Worm (Caenorhabditis elegans) whole organism, midembryonic: ENCODE data around the gene srx-74.

Source experiments
- T22C8.4 ChIP-seq: fragments of 200-800 bp; sonication (Bioruptor generic); IDR thresholded peaks from 2 replicates; pipeline ENCODE4 v1.3.6; 2022; ENCODE audit warnings: missing genetic modification characterization, missing compliant biosample characterization
- cog-1 ChIP-seq: sonication (generic microtip); optimal IDR thresholded peaks from 2 replicates; lab custom pipeline; 2016; ENCODE audit warnings: missing genetic modification characterization, missing compliant biosample characterization
- flt-1 ChIP-seq: fragments of 200-800 bp; sonication (Bioruptor generic); IDR thresholded peaks from 2 replicates; pipeline ENCODE4 v1.3.6; 2022; ENCODE audit warnings: missing genetic modification characterization, missing compliant biosample characterization
- klf-2 ChIP-seq: fragments of 200-800 bp; sonication (Bioruptor generic); conservative IDR thresholded peaks from 2 replicates; pipeline ENCODE4 v1.3.6; 2022; ENCODE audit warnings: missing genetic modification reagents, missing genetic modification characterization, missing compliant biosample characterization
- med-1 ChIP-seq: sonication (generic microtip); optimal IDR thresholded peaks from 2 replicates; lab custom pipeline; 2017; ENCODE audit warnings: missing genetic modification characterization, mild to moderate bottlenecking, missing compliant biosample characterization, antibody characterized with exemption, missing genetic modification reagents; ENCODE audit not compliant: insufficient read depth
- ref-1 ChIP-seq: fragments of 200-800 bp; sonication (Bioruptor generic); conservative IDR thresholded peaks from 2 replicates; pipeline ENCODE4 v1.3.6; 2022; ENCODE audit warnings: missing genetic modification reagents, missing genetic modification characterization, missing compliant biosample characterization
- tab-1 ChIP-seq: fragments of 200-800 bp; sonication (Bioruptor generic); IDR thresholded peaks from 2 replicates; pipeline ENCODE4 v1.3.6; 2022; ENCODE audit warnings: missing genetic modification characterization, missing compliant biosample characterization
- ztf-23 ChIP-seq: fragments of 200-800 bp; sonication (Bioruptor generic); IDR thresholded peaks from 2 replicates; pipeline ENCODE4 v1.3.6; 2022; ENCODE audit warnings: missing genetic modification reagents, missing genetic modification characterization, missing compliant biosample characterization
- ztf-29 ChIP-seq: fragments of 200-800 bp; sonication (Bioruptor generic); IDR thresholded peaks from 2 replicates; pipeline ENCODE4 v1.3.6; 2022; ENCODE audit warnings: missing genetic modification reagents, missing genetic modification characterization, missing compliant biosample characterization

srx-74 gene

DNA sequence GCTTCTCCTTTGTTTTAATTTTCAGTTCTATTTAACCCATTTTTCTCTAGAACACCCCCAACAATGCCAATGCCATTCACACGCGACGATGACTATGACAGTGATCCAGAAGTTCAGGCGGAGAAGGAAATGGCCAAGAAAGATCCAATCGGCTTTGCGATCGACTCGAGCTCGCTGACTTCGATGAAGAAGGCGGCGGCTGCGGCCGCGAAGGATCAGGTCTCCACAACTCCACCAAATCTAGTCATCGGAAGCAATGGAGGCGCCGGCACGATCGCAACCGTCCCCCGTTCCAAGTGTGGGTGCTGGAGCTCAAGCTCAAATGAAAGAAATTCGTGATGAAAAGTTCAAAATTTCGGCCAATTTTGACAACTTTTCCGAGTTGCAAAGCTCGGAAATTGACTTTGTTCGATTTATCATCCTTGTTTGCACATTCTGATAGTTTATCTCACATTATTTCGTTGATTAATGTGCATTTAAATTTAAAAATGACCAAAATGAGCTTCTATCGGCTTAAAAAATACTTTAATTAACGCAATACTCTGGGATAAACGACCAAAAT is 25.7 kb upstream of the srx-74 start, which contains the start of gene K03B4.2:
Gene K03B4.2, plus strand, starts transcription at position 51 of the 562 bp plus-strand sequence.
- no peak for TF ChIP-seq tab-1 (GFP tag; lab: Robert Waterston, UW)
- TF ChIP-seq flt-1 (GFP tag; lab: Robert Waterston, UW), result no peak
- TF ChIP-seq T22C8.4 (GFP tag; lab: Robert Waterston, UW), result no peak
- no peak for TF ChIP-seq klf-2 (GFP tag; lab: Robert Waterston, UW)
- no peak for TF ChIP-seq ref-1

DNA sequence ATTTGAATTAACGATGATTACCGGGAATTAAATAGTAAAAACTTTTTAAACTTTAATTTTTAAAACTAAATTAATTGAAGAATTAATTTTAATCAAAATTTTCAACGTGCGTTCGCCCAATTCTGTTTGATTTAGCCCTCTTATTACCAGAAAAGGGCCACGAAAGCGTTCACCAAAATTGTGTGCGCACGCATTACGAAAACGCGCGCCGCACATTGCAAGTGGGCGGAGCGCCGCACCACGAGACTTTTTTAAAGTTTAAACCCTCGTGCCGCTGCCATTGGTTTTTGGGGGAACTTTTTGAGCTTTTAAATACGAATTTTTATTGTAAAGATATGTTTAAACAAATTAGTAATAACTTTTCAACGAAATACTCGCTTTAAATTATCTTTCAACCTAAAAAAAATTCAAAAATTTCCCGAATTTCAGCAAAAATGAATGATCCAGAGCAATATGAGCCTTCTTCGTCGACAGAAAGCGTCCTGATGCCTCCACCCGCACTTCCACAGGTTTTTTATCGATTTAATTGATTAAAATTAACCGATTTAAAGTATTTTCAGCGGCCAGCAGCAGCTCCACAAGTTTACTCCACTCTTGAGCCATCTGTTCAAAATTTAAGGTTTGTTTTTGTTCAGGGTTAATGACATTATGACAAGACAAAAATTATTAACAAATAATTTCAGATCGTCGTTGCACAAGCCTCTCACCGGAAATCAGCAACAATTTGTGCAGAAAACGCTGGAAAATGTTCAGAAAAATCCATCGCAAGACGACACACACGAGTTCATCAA is 24.6 kb upstream of the srx-74 start, which contains the start of gene taf-10:
Gene taf-10, plus strand, starts transcription at position 424 of the 791 bp plus-strand sequence.
- TF ChIP-seq tab-1 (GFP tag; lab: Robert Waterston, UW), result no peak
- no peak for TF ChIP-seq ztf-29 (GFP tag; lab: Robert Waterston, UW)
- TF ChIP-seq cog-1 (tag; lab: Kevin White, UChicago), result no peak
- no peak for TF ChIP-seq flt-1 (GFP tag; lab: Robert Waterston, UW)
- TF ChIP-seq ztf-23 (GFP tag; lab: Robert Waterston, UW), result no peak
- TF ChIP-seq klf-2 (GFP tag; lab: Robert Waterston, UW), result no peak
- TF ChIP-seq ref-1, result no peak
- TF ChIP-seq T22C8.4 (GFP tag; lab: Robert Waterston, UW), result no peak
- TF ChIP-seq med-1 (GFP tag; lab: Kevin White, UChicago), result no peak

DNA sequence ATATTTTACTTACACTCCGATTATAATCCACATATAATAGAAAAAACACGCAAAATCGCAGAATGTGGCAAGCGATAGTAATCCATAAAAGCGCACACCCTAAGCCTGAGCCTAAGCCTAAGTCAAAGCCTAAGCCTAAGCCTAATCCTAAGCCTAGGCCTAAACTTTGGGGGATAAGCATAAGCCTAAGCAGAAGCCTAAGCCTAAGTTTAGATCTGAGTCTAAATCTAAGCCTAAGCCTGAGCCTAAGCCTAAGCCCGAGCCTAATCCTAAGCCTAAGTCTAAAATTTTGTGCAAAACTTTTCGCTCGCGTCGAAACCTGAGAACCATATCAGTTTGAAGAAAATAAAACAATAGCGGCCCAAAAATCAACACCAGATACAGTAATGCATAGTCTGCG is 21.8 kb upstream of the srx-74 start:
- TF ChIP-seq cog-1 (tag; lab: Kevin White, UChicago), result no peak
- TF ChIP-seq med-1 (GFP tag; lab: Kevin White, UChicago), result no peak
- no peak for TF ChIP-seq ref-1
- no peak for TF ChIP-seq klf-2 (GFP tag; lab: Robert Waterston, UW)
- TF ChIP-seq tab-1 (GFP tag; lab: Robert Waterston, UW), result no peak
- TF ChIP-seq ztf-23 (GFP tag; lab: Robert Waterston, UW), result no peak
- TF ChIP-seq flt-1 (GFP tag; lab: Robert Waterston, UW), result no peak

DNA sequence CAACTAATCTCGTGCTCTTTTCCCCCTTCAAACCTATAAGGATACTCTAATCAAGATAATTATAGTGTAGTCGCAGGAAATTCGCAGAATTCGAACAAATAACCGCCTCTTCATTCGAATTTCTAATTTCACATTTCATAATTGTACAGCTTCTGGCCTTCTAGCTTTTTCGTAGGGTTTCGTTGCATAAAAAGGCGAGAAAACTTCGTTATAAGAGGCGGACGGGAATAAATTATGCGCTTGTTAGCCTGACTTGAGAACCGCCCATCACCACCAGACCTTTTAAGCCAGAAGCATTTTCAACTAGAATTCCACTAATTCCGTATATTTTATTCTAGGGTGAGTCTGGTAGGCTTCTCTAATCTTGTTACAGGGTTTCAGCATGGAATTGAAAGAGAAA is 19.4 kb upstream of the srx-74 start, which contains the start of gene K03B4.4:
Gene K03B4.4, plus strand, starts transcription at position 301 of the 400 bp plus-strand sequence.
- TF ChIP-seq klf-2 (GFP tag; lab: Robert Waterston, UW) (no peak), flt-1 (GFP tag; lab: Robert Waterston, UW) (no peak), med-1 (GFP tag; lab: Kevin White, UChicago) (no peak), ztf-23 (GFP tag; lab: Robert Waterston, UW) (no peak), ref-1 (no peak), cog-1 (tag; lab: Kevin White, UChicago) (no peak), ztf-29 (GFP tag; lab: Robert Waterston, UW) (no peak), T22C8.4 (GFP tag; lab: Robert Waterston, UW) (no peak), tab-1 (GFP tag; lab: Robert Waterston, UW) (no peak)

DNA sequence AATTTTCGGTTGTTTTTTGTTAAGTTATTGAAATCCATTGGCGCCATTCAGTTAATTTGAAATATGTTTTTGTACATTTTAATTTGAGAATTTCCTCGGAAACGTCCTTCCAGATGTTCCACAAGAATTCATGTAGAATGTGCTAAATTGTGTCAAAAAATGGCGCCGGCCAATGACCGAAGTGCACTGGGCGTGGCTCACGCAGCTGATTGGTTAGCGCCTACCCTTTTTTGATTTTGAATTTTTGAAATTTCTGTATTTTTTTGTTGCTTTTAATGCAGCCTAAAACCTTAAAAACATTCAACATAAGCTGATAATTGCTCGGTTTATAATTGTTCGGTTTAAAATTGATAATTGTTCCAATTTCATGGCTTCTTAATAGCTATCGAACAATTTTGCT is 14.5 kb upstream of the srx-74 start:
- TF ChIP-seq ztf-23 (GFP tag; lab: Robert Waterston, UW), result no peak
- TF ChIP-seq tab-1 (GFP tag; lab: Robert Waterston, UW), result no peak
- no peak for TF ChIP-seq ztf-29 (GFP tag; lab: Robert Waterston, UW)
- no peak for TF ChIP-seq flt-1 (GFP tag; lab: Robert Waterston, UW)
- TF ChIP-seq T22C8.4 (GFP tag; lab: Robert Waterston, UW), result no peak
- no peak for TF ChIP-seq klf-2 (GFP tag; lab: Robert Waterston, UW)
- no peak for TF ChIP-seq ref-1
- no peak for TF ChIP-seq med-1 (GFP tag; lab: Kevin White, UChicago)
- no peak for TF ChIP-seq cog-1 (tag; lab: Kevin White, UChicago)

DNA sequence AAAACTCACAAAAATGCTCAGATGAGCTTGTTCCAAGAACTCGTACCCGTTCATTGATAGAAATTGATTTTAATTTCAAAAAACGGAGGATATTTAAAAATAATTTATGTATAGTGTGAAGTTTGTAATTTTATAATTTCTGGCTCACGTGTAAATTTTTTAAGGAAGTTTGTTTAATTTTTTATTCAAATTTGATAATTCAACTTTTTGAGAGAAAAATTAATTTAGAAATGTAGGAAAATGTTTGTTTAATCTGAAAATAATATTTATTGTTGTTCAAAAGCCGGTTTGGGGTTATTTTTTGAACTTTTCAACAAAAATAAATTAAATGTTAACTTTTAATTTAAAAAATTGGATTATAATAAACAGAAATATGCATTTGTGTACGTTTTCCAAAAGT is 13.8 kb upstream of the srx-74 start, which contains the start of gene K03B4.6:
Gene K03B4.6, minus strand, starts transcription at position 101 of the 400 bp plus-strand sequence.
- TF ChIP-seq med-1 (GFP tag; lab: Kevin White, UChicago) (no peak), ztf-23 (GFP tag; lab: Robert Waterston, UW) (no peak), tab-1 (GFP tag; lab: Robert Waterston, UW) (no peak), T22C8.4 (GFP tag; lab: Robert Waterston, UW) (no peak), ztf-29 (GFP tag; lab: Robert Waterston, UW) (no peak), cog-1 (tag; lab: Kevin White, UChicago) (no peak), klf-2 (GFP tag; lab: Robert Waterston, UW) (no peak), ref-1 (no peak), flt-1 (GFP tag; lab: Robert Waterston, UW) (no peak)

DNA sequence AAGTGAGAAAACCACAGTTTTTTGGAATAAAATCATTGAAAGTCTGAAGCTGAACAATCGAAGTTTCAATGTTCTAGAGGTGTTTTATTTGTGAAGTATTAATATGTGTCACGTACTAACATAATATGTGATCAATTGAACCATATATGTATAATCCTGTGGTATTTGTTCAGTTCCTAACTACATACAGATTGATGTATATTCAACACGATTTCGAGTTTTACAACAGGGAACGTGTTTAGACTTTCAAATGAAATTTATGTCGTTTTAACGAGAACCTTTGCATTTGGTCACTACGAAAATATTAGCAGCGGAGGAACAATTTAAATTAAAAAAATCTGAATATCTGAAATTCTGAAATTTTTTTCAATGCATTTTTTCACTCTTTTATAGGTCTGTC is 12.2 kb upstream of the srx-74 start, which contains the start of gene K03B4.8:
Gene K03B4.8, minus strand, starts transcription at position 101 of the 400 bp plus-strand sequence.
- TF ChIP-seq ref-1 (no peak), klf-2 (GFP tag; lab: Robert Waterston, UW) (no peak), med-1 (GFP tag; lab: Kevin White, UChicago) (no peak), tab-1 (GFP tag; lab: Robert Waterston, UW) (no peak), ztf-23 (GFP tag; lab: Robert Waterston, UW) (no peak), cog-1 (tag; lab: Kevin White, UChicago) (no peak), T22C8.4 (GFP tag; lab: Robert Waterston, UW) (no peak), flt-1 (GFP tag; lab: Robert Waterston, UW) (no peak), ztf-29 (GFP tag; lab: Robert Waterston, UW) (no peak)

DNA sequence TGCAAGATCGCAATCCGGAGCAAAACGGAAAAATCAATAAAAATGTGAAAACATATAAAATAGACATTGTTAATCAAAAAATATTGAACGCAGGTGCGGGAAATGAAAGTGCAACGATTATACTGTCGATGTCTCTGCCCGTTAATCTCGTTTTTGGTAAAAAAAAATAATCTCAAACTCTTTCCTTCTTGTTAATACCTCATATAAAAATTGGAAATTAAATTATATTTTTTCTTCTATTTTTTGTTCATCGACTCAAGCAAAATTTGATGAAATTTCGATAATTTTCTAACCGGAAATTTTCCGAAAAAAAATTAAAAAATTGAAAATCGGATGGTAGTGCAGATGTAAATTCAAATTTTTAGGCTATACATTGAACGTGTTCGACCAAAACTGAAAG is 10.2 kb upstream of the srx-74 start, which contains the start of gene K03B4.9:
Gene K03B4.9, minus strand, starts transcription at position 101 of the 400 bp plus-strand sequence.
- TF ChIP-seq cog-1 (tag; lab: Kevin White, UChicago) (no peak), med-1 (GFP tag; lab: Kevin White, UChicago) (no peak), klf-2 (GFP tag; lab: Robert Waterston, UW) (no peak), ztf-23 (GFP tag; lab: Robert Waterston, UW) (no peak), T22C8.4 (GFP tag; lab: Robert Waterston, UW) (no peak), tab-1 (GFP tag; lab: Robert Waterston, UW) (no peak), ref-1 (no peak), ztf-29 (GFP tag; lab: Robert Waterston, UW) (no peak), flt-1 (GFP tag; lab: Robert Waterston, UW) (no peak)
